Fruit fly (Drosophila melanogaster) whole organism, embryonic: ENCODE results near the gene CG31875.

Experiments used
- CG10431 ChIP-seq: fragments of 200-800 bp; sonication (Bioruptor generic); optimal IDR thresholded peaks from 3 replicates; lab custom pipeline; 2018; ENCODE audit warnings: missing biosample characterization, mild to moderate bottlenecking, missing genetic modification characterization
- CG10462 ChIP-seq: fragments of 200-800 bp; sonication (Bioruptor generic); optimal IDR thresholded peaks from 2 replicates; lab custom pipeline; 2016; ENCODE audit warnings: missing biosample characterization, missing genetic modification characterization
- CG10979 ChIP-seq: fragments of 200-800 bp; sonication (Bioruptor generic); optimal IDR thresholded peaks from 2 replicates; lab custom pipeline; 2018; ENCODE audit warnings: missing biosample characterization, mild to moderate bottlenecking, missing genetic modification characterization, moderate library complexity
- CG11456 ChIP-seq: fragments of 200-800 bp; sonication (Bioruptor generic); IDR thresholded peaks from 3 replicates; pipeline ENCODE4 v1.3.6; 2022; ENCODE audit warnings: missing biosample characterization, missing genetic modification characterization
- CG18599 ChIP-seq: fragments of 200-800 bp; sonication (Bioruptor generic); optimal IDR thresholded peaks from 3 replicates; lab custom pipeline; 2017; ENCODE audit warnings: missing biosample characterization, missing genetic modification characterization, mild to moderate bottlenecking, moderate library complexity, missing genetic modification reagents
- CG2120 ChIP-seq: fragments of 200-800 bp; sonication (Bioruptor generic); optimal IDR thresholded peaks from 3 replicates; lab custom pipeline; 2016; ENCODE audit warnings: missing biosample characterization, missing genetic modification characterization
- CG2202 ChIP-seq: fragments of 200-800 bp; sonication (Bioruptor generic); optimal IDR thresholded peaks from 2 replicates; lab custom pipeline; 2018; ENCODE audit warnings: missing biosample characterization, mild to moderate bottlenecking, missing genetic modification characterization
- CG2678 ChIP-seq: fragments of 200-800 bp; sonication (Bioruptor generic); optimal IDR thresholded peaks from 3 replicates; lab custom pipeline; 2019; ENCODE audit warnings: missing biosample characterization, mild to moderate bottlenecking, missing genetic modification characterization, moderate library complexity
- CG31365 ChIP-seq: fragments of 200-800 bp; sonication (Bioruptor generic); optimal IDR thresholded peaks from 2 replicates; lab custom pipeline; 2018; ENCODE audit warnings: missing biosample characterization, mild to moderate bottlenecking, missing genetic modification characterization
- CG3281 ChIP-seq: fragments of 200-800 bp; sonication (Bioruptor generic); optimal IDR thresholded peaks from 3 replicates; lab custom pipeline; 2017; ENCODE audit warnings: missing biosample characterization, mild to moderate bottlenecking, missing genetic modification characterization
- CG33557 ChIP-seq: fragments of 200-800 bp; sonication (Bioruptor generic); optimal IDR thresholded peaks from 2 replicates; lab custom pipeline; 2019; ENCODE audit warnings: missing biosample characterization, mild to moderate bottlenecking, missing genetic modification characterization, moderate library complexity
- CG7372 ChIP-seq: fragments of 200-800 bp; sonication (Bioruptor generic); IDR thresholded peaks from 2 replicates; pipeline ENCODE4 v1.3.6; 2022; ENCODE audit warnings: missing biosample characterization, missing genetic modification characterization
- CG8944 ChIP-seq: fragments of 200-800 bp; sonication (Bioruptor generic); optimal IDR thresholded peaks from 3 replicates; lab custom pipeline; 2016; ENCODE audit warnings: missing biosample characterization, missing genetic modification characterization
- D19B ChIP-seq: fragments of 200-800 bp; sonication (Bioruptor generic); optimal IDR thresholded peaks from 2 replicates; lab custom pipeline; 2017; ENCODE audit warnings: missing biosample characterization, mild to moderate bottlenecking, missing genetic modification characterization
- Deaf1 ChIP-seq: fragments of 200-800 bp; optimal IDR thresholded peaks from 3 replicates; lab custom pipeline; 2019; ENCODE audit warnings: missing biosample characterization, mild to moderate bottlenecking, missing genetic modification characterization, moderate library complexity
- Dp ChIP-seq: fragments of 200-800 bp; sonication (Bioruptor generic); optimal IDR thresholded peaks from 2 replicates; lab custom pipeline; 2018; ENCODE audit warnings: missing biosample characterization, mild to moderate bottlenecking, missing genetic modification characterization, moderate library complexity
- Hr78 ChIP-seq, 2 experiments: fragments of 200-800 bp in 1 of 2; fragments of >200 bp in 1 of 2; sonication (Bioruptor generic) in 1 of 2; optimal IDR thresholded peaks; 2 replicates each; lab custom pipeline; 2017 to 2019; ENCODE audit warnings: missing biosample characterization in 2 of 2, missing genetic modification characterization in 2 of 2, mild to moderate bottlenecking in 1 of 2, moderate library complexity in 1 of 2
- Hsf ChIP-seq: fragments of 200-800 bp; sonication (Bioruptor generic); optimal IDR thresholded peaks from 3 replicates; lab custom pipeline; 2016; ENCODE audit warnings: missing biosample characterization, missing genetic modification characterization
- Jarid2 ChIP-seq: fragments of 200-800 bp; sonication (Bioruptor generic); optimal IDR thresholded peaks from 3 replicates; lab custom pipeline; 2017; ENCODE audit warnings: mild to moderate bottlenecking, missing biosample characterization, missing genetic modification reagents, missing genetic modification characterization
- Mrtf ChIP-seq: fragments of 200-800 bp; sonication (Bioruptor generic); IDR thresholded peaks from 3 replicates; pipeline ENCODE4 v1.3.6; 2022; ENCODE audit warnings: missing biosample characterization, missing genetic modification characterization
- NFAT ChIP-seq: fragments of 200-800 bp; sonication (Bioruptor generic); IDR thresholded peaks from 2 replicates; pipeline ENCODE4 v1.3.6; 2022; ENCODE audit warnings: missing biosample characterization, missing genetic modification characterization
- Neu2 ChIP-seq: fragments of 200-800 bp; sonication (Bioruptor generic); optimal IDR thresholded peaks from 3 replicates; lab custom pipeline; 2016; ENCODE audit warnings: missing biosample characterization, missing genetic modification characterization, borderline replicate concordance
- Oaz ChIP-seq: fragments of 200-800 bp; sonication (Bioruptor generic); IDR thresholded peaks from 2 replicates; pipeline ENCODE4 v1.3.6; 2022; ENCODE audit warnings: missing biosample characterization, missing genetic modification characterization
- PHDP ChIP-seq: fragments of 200-800 bp; sonication (Bioruptor generic); optimal IDR thresholded peaks from 3 replicates; lab custom pipeline; 2018; ENCODE audit warnings: missing biosample characterization, mild to moderate bottlenecking, missing genetic modification characterization, moderate library complexity
- ab ChIP-seq: fragments of 200-800 bp; sonication (Bioruptor generic); optimal IDR thresholded peaks from 2 replicates; lab custom pipeline; 2016; ENCODE audit warnings: missing biosample characterization, missing genetic modification characterization
- ash1 ChIP-seq: fragments of 200-800 bp; sonication (Bioruptor generic); optimal IDR thresholded peaks from 2 replicates; lab custom pipeline; 2018; ENCODE audit warnings: missing biosample characterization, mild to moderate bottlenecking, missing genetic modification characterization
- cad ChIP-seq: fragments of >200 bp; optimal IDR thresholded peaks from 2 replicates; lab custom pipeline; 2017; ENCODE audit warnings: missing biosample characterization, missing genetic modification characterization
- cato ChIP-seq: fragments of 200-800 bp; sonication (Bioruptor generic); optimal IDR thresholded peaks from 2 replicates; lab custom pipeline; 2016; ENCODE audit warnings: missing biosample characterization, missing genetic modification characterization, borderline replicate concordance
- crc ChIP-seq: fragments of 200-800 bp; sonication (Bioruptor generic); optimal IDR thresholded peaks from 2 replicates; lab custom pipeline; 2016; ENCODE audit warnings: missing biosample characterization, missing genetic modification characterization
- crp ChIP-seq, 2 experiments: fragments of 200-800 bp; sonication (Bioruptor generic); optimal IDR thresholded peaks; 2 replicates in 1 of 2; 3 replicates in 1 of 2; lab custom pipeline; 2017; ENCODE audit warnings: missing biosample characterization in 2 of 2, missing genetic modification characterization in 2 of 2, mild to moderate bottlenecking in 1 of 2, moderate library complexity in 1 of 2
- eve ChIP-seq, 2 experiments: fragments of >200 bp; optimal IDR thresholded peaks; 2 replicates each; lab custom pipeline; 2017; ENCODE audit warnings: missing biosample characterization in 2 of 2, missing genetic modification characterization in 2 of 2
- exex ChIP-seq: fragments of 200-800 bp; sonication (Bioruptor generic); optimal IDR thresholded peaks from 4 replicates; lab custom pipeline; 2018; ENCODE audit warnings: missing biosample characterization, mild to moderate bottlenecking, missing genetic modification characterization, moderate library complexity
- fd102C ChIP-seq: fragments of 200-800 bp; sonication (Bioruptor generic); optimal IDR thresholded peaks from 2 replicates; lab custom pipeline; 2018; ENCODE audit warnings: missing biosample characterization, mild to moderate bottlenecking, missing genetic modification characterization, moderate library complexity
- gcm2 ChIP-seq: fragments of 200-800 bp; sonication (Bioruptor generic); optimal IDR thresholded peaks from 2 replicates; lab custom pipeline; 2016; ENCODE audit warnings: missing biosample characterization, missing genetic modification characterization
- kay ChIP-seq: fragments of 200-800 bp; sonication (Bioruptor generic); optimal IDR thresholded peaks from 2 replicates; lab custom pipeline; 2016; ENCODE audit warnings: missing biosample characterization, missing genetic modification characterization
- knrl ChIP-seq: fragments of 200-800 bp; sonication (Bioruptor generic); IDR thresholded peaks from 3 replicates; pipeline ENCODE4 v1.3.6; 2022; ENCODE audit warnings: missing biosample characterization, missing genetic modification characterization; ENCODE audit not compliant: partially characterized antibody
- nom ChIP-seq: fragments of 200-800 bp; sonication (Bioruptor generic); optimal IDR thresholded peaks from 2 replicates; lab custom pipeline; 2017; ENCODE audit warnings: missing biosample characterization, missing genetic modification characterization, mild to moderate bottlenecking, moderate library complexity, missing genetic modification reagents
- psq ChIP-seq: fragments of 200-800 bp; sonication (Bioruptor generic); optimal IDR thresholded peaks from 2 replicates; lab custom pipeline; 2017; ENCODE audit warnings: missing biosample characterization, missing genetic modification characterization
- ranshi ChIP-seq: fragments of 200-800 bp; sonication (Bioruptor generic); IDR thresholded peaks from 2 replicates; pipeline ENCODE4 v1.3.6; 2022; ENCODE audit warnings: missing biosample characterization, missing genetic modification characterization
- repo ChIP-seq: fragments of 200-800 bp; sonication (Bioruptor generic); optimal IDR thresholded peaks from 2 replicates; lab custom pipeline; 2016; ENCODE audit warnings: missing biosample characterization, missing genetic modification characterization
- scrt ChIP-seq: fragments of 200-800 bp; sonication (Bioruptor generic); optimal IDR thresholded peaks from 2 replicates; lab custom pipeline; 2018; ENCODE audit warnings: missing biosample characterization, mild to moderate bottlenecking, missing genetic modification characterization, moderate library complexity
- sna ChIP-seq: fragments of 200-800 bp; sonication (Bioruptor generic); IDR thresholded peaks from 2 replicates; pipeline ENCODE4 v1.3.6; 2022; ENCODE audit warnings: missing biosample characterization, missing genetic modification characterization; ENCODE audit not compliant: partially characterized antibody
- so ChIP-seq: fragments of 200-800 bp; sonication (Bioruptor generic); IDR thresholded peaks from 3 replicates; pipeline ENCODE4 v1.3.6; 2022; ENCODE audit warnings: missing biosample characterization, missing genetic modification characterization
- tin ChIP-seq: fragments of 200-800 bp; sonication (Bioruptor generic); optimal IDR thresholded peaks from 3 replicates; lab custom pipeline; 2016; ENCODE audit warnings: missing biosample characterization, missing genetic modification characterization
- tll ChIP-seq, 2 experiments: fragments of 200-800 bp in 1 of 2; fragments of >200 bp in 1 of 2; sonication (Bioruptor generic) in 1 of 2; optimal IDR thresholded peaks; 2 replicates each; lab custom pipeline; 2017 to 2019; ENCODE audit warnings: missing biosample characterization in 2 of 2, missing genetic modification characterization in 2 of 2, mild to moderate bottlenecking in 1 of 2, moderate library complexity in 1 of 2
- z ChIP-seq: fragments of 200-800 bp; sonication (Bioruptor generic); IDR thresholded peaks from 3 replicates; pipeline ENCODE4 v1.3.6; 2022; ENCODE audit warnings: missing biosample characterization, missing genetic modification characterization
- zen2 ChIP-seq: fragments of 200-800 bp; sonication (Bioruptor generic); IDR thresholded peaks from 3 replicates; pipeline ENCODE4 v1.3.6; 2022; ENCODE audit warnings: missing biosample characterization, missing genetic modification characterization; ENCODE audit not compliant: partially characterized antibody
- zfh2 ChIP-seq: fragments of 200-800 bp; sonication (Bioruptor generic); optimal IDR thresholded peaks from 2 replicates; lab custom pipeline; 2016; ENCODE audit warnings: missing biosample characterization, missing genetic modification characterization

Gene CG31875

dm6 chr2L:9956993-9957652 is 45.4 kb downstream of the CG31875 start, which contains the start of the genes CG4658 and CG5846 (continued):
- TF ChIP-seq exex (tag; lab: Kevin White, UChicago) (peak; percentile 82), tll (GFP tag; optimal IDR thresholded peaks at IDR 0.05; lab: Kevin White, UChicago) (peak in 1 of 2 experiments; percentile 54), D19B (GFP tag; lab: Kevin White, UChicago) (peak; percentile 100), CG2202 (peak; percentile 91), crp (GFP tag; optimal IDR thresholded peaks at IDR 0.05; lab: Kevin White, UChicago) (peak in 1 of 2 experiments; percentile 60), CG7372 (GFP tag; lab: Robert Waterston, UW) (peak; percentile 81), CG33557 (GFP tag; lab: Kevin White, UChicago) (peak; percentile 83), crc (peak; percentile 26), Dp (GFP tag; lab: Kevin White, UChicago) (peak; percentile 14), CG3281 (GFP tag; lab: Kevin White, UChicago) (peak; percentile 89), nom (GFP tag; lab: Kevin White, UChicago) (peak; percentile 70), gcm2 (GFP tag; lab: Kevin White, UChicago) (peak; percentile 25), kay (GFP tag; lab: Kevin White, UChicago) (peak; percentile 92), CG18599 (GFP tag; lab: Kevin White, UChicago) (peak; percentile 91), ab (GFP tag; lab: Kevin White, UChicago) (peak; percentile 26), CG31365 (tag; lab: Kevin White, UChicago) (no peak), cato (peak; percentile 91), CG2678 (peak; percentile 96), CG10431 (peak; percentile 77), cad (GFP tag; lab: Kevin White, UChicago) (no peak), ranshi (GFP tag; lab: Robert Waterston, UW) (peak; percentile 96), fd102C (GFP tag; lab: Kevin White, UChicago) (peak; percentile 84), Hsf (GFP tag; lab: Kevin White, UChicago) (peak; percentile 94), Neu2 (no peak), sna (no peak), Hr78 (GFP tag; optimal IDR thresholded peaks at IDR 0.05; lab: Kevin White, UChicago) (peak in 1 of 2 experiments; percentile 79), repo (GFP tag; lab: Kevin White, UChicago) (peak; percentile 27), Jarid2 (GFP tag; lab: Kevin White, UChicago) (no peak), Deaf1 (tag; lab: Kevin White, UChicago) (peak; percentile 79), z (GFP tag; lab: Robert Waterston, UW) (peak; percentile 56; the same call in 1 of the 3 replicates), Mrtf (GFP tag; lab: Robert Waterston, UW) (peak; percentile 87), knrl (GFP tag; lab: Robert Waterston, UW) (no peak; the same call in 2 of the 3 replicates), tin (GFP tag; lab: Kevin White, UChicago) (peak; percentile 92), zfh2 (GFP tag; lab: Kevin White, UChicago) (peak; percentile 54), zen2 (GFP tag; lab: Robert Waterston, UW) (no peak), ash1 (GFP tag; lab: Kevin White, UChicago) (no peak), CG11456 (peak; percentile 82), CG8944 (GFP tag; lab: Kevin White, UChicago) (peak; percentile 80), CG10462 (peak; percentile 93), psq (peak; percentile 81), NFAT (GFP tag; lab: Robert Waterston, UW) (peak; percentile 76), PHDP (peak; percentile 97), eve (GFP tag; optimal IDR thresholded peaks at IDR 0.05; lab: Kevin White, UChicago) (no peak), scrt (GFP tag; lab: Kevin White, UChicago) (peak; percentile 91), so (GFP tag; lab: Robert Waterston, UW) (peak; percentile 93; the same call in 2 of the 3 replicates), Oaz (GFP tag; lab: Robert Waterston, UW) (peak; percentile 83), CG2120 (peak; percentile 95), CG10979 (tag; lab: Kevin White, UChicago) (peak; percentile 96)
